Worm (Caenorhabditis elegans) whole organism, young adult: Measurements from ENCODE around the gene F20C5.5.

ENCODE experiments used
- F55B11.4 ChIP-seq: sonication (generic microtip); optimal IDR thresholded peaks from 2 replicates; lab custom pipeline; 2016; ENCODE audit warnings: missing compliant biosample characterization, missing genetic modification characterization, borderline replicate concordance; ENCODE audit not compliant: insufficient read depth
- snpc-4 ChIP-seq, 5 experiments: fragments of 150-350 bp in 1 of 5; sonication (generic microtip) in 4 of 5; optimal IDR thresholded peaks; 2 replicates each; lab custom pipeline; 2014 to 2018; ENCODE audit warnings: missing genetic modification characterization in 5 of 5, missing biosample characterization in 3 of 5, antibody characterized with exemption in 2 of 5, mild to moderate bottlenecking in 2 of 5, missing compliant biosample characterization in 2 of 5, missing genotype in 2 of 5, moderate library complexity in 2 of 5, missing genetic modification reagents in 1 of 5
- unc-62 ChIP-seq: fragments of 150-350 bp; optimal IDR thresholded peaks from 2 replicates; lab custom pipeline; 2014; ENCODE audit warnings: missing biosample characterization, missing genetic modification reagents, missing genetic modification characterization

DNA sequence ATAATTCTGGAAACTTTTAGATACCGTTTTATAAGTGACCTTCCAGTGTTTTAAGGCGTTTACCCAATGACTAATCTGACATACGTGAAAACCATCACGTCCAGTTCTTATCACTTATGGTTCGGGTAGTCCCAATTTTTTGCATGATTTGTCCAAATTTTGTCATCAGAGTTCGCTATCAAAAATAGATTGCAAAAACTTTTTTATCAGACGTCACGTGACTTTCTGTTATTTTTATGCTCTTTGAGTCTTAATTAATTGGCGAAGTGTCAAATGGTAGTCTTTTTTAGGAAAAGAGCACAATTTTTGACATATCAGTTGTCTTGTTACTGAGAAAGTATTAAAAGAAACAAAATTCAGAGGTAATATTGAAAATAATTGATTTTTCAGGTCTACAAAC is 39.8 kb downstream of the F20C5.5 start:
- peak; percentile 4 for TF ChIP-seq unc-62
- no peak for TF ChIP-seq F55B11.4 (tag; lab: Kevin White, UChicago)
- no peak for TF ChIP-seq snpc-4 (GFP tag; optimal IDR thresholded peaks at IDR 0.05; lab: Kevin White, UChicago)
- no peak for TF ChIP-seq snpc-4 (tag; optimal IDR thresholded peaks at IDR 0.05; lab: Kevin White, UChicago)
